Worm (Caenorhabditis elegans) whole organism, L4/young adult: ENCODE measurements around the gene lst-6.
A peak's percentile ranks its signal among the peaks of the same experiment; 100 is the strongest.
"Not testable (repeated sequence)": the region's sequence is repeated elsewhere in the genome, so short reads cannot be mapped to it uniquely, and the experiment has no call there.

Experiments
- W03F9.2 ChIP-seq: fragments of 150-350 bp; optimal IDR thresholded peaks from 2 replicates; lab custom pipeline; 2014; ENCODE audit warnings: missing biosample characterization, missing genetic modification characterization
- dao-5 ChIP-seq: sonication (generic microtip); optimal IDR thresholded peaks from 2 replicates; lab custom pipeline; 2016; ENCODE audit warnings: missing genotype, missing genetic modification characterization, moderate library complexity, missing compliant biosample characterization
- him-1 ChIP-seq: sonication (generic microtip); optimal IDR thresholded peaks from 2 replicates; lab custom pipeline; 2016; ENCODE audit warnings: missing genotype, missing genetic modification reagents, missing genetic modification characterization, missing compliant biosample characterization

lst-6 gene

DNA sequence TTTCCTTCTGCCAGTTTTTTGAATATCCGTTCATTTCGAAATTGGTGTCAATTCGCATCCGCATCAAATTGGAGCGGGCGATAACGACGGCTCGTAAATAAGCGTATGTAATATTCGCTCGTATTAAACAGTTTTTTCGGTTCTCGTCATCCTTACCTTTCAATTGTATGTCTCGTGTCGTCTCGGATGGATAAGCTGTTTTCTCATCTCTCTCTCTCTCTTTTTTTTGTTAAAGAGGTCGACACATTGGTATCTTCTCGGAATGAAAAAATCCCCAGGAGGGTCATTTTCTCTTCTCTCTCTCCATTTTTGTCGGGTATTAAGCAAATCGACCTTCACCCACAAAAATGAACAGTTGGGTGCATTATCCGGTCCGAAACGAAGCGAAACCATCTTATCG, 43.4 kb downstream of the lst-6 start:
- TF ChIP-seq him-1 (no peak), W03F9.2 (no peak), dao-5 (no peak)

DNA sequence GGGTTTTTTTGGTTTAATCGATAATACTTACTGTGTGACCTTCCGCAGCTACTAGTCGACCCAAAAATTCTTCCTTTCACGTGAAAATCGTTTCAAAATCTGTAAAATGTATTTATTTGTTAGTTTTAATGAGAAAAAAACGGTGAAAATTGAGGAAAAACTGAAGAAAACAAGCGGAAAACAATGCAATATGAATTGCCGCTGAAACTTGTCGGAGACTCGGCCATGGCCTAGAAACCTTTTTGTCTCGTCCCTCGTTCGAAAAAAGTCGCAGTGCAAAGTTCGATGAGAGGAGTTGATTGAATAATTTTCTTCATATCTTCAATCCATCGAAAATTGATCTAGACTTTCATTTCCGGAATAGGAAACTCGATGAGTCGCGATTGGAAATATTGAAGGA, 44.6 kb downstream of the lst-6 start, which contains the start of gene C15F1.8:
TSS of gene C15F1.8 (minus strand) at position 101 of the 400 bp plus-strand sequence.
- TF ChIP-seq dao-5, him-1, W03F9.2: not testable (repeated sequence)

DNA sequence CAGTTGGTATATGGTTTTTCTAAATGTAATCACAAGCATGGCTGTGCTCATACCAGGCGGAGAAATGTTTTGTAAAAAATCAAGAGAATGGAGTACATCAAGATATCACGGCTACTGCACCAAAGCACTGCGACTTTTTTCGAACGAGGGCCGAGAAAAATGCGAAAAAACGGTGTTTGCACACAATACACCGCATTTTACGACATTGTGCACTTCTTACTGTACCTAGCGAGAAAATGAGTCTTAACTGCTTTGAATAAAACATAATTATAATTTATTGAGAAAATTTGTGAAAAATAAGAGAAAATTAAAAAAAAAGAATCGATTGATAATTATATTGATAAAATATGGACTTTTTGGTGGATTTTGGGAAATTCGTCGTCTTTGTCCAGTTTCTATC, 46.6 kb downstream of the lst-6 start:
- TF ChIP-seq him-1 (no peak), W03F9.2 (no peak), dao-5 (no peak)

DNA sequence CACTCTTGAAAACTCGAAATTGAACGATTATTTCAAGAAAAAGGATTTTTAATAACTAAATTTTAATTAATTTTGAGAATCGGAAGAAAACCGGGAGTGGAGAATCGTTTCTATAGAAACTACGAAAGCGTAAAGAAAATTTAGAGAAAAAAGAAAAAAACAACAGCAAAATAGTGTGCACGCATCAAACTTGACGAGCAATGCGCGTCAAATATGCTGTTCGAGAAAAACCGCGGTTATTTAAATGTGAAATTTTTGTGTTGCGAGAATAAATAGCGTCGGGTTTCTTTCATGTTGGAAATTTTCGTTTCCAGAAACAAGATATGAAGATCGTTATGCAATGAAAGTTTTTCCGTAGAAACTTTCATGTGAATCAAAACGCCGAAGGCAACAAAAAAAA, 48.3 kb downstream of the lst-6 start:
- no peak for TF ChIP-seq him-1
- peak; percentile 24 for TF ChIP-seq W03F9.2

DNA sequence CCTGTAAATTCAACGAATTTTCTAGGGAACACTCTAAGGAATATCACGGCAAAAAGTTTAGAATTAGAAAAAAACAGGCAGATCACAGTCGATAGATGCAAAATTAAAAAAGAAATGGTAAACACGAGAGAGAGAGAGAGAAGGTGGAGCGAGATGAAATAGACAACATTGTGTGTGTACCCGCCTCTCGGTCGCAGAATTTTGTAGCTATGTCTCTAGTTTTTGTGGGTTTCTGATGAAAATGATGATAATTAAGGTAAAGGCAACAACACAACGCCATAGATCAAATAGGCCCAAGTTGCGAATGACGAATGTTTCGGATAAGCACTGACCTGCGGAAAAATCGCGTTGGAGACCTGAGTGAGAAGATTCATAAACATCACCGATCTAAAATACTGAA, 48.8 kb downstream of the lst-6 start, which contains the start of gene sod-1:
TSS of gene sod-1 (minus strand) at position 387 of the 400 bp plus-strand sequence.
- TF ChIP-seq W03F9.2 (no peak), dao-5 (no peak), him-1 (no peak)

DNA sequence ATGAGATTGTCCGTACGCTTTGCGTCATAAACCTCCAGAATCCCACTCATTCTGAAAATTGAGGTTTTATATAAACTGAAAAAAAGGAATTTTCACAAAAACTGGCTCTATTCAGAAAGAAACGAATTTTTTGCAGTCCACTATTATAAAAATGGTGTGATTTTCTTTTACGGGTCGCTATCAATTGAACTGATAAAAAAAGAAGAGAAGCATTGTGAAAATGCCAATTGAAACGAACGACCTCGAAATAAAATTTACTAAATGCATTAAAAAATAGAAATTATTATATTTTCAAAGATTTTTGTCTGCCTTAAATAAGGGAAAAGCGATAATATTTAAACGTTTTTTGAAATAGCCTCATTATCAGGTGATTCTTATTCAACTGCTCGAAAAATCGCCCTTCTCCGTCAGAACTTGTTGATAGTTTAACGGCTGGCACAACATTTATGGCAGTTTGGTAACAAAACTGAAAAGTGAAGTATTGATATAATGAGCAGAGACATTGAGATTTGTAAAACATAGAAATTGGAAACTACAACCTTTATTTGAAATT, 50.0 kb downstream of the lst-6 start, which contains the start of gene art-1:
TSS of gene art-1 (minus strand) at position 51 of the 553 bp plus-strand sequence.
- TF ChIP-seq him-1 (no peak), dao-5 (no peak), W03F9.2 (no peak)

DNA sequence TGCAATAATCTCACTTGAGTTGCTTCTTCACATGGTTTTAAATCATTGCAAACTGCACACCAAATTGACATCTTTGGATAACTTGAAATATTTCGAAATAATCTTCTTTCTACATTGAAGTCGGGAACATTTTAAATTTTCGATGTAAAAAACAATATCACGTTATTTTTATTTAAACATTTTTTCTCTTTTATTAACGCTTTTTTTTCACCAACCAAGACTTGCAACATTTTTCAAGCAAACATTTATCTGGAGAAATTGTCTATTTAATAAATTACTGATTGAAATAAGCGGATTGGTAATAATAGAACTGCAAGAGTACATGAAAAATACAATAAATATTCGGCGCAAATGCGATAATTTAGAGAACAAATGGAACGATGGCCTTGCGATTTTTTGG, 51.8 kb downstream of the lst-6 start, which contains the start of gene C15F1.5:
TSS of gene C15F1.5 (minus strand) at position 101 of the 400 bp plus-strand sequence.
- TF ChIP-seq W03F9.2 (no peak), him-1 (no peak), dao-5 (no peak)

DNA sequence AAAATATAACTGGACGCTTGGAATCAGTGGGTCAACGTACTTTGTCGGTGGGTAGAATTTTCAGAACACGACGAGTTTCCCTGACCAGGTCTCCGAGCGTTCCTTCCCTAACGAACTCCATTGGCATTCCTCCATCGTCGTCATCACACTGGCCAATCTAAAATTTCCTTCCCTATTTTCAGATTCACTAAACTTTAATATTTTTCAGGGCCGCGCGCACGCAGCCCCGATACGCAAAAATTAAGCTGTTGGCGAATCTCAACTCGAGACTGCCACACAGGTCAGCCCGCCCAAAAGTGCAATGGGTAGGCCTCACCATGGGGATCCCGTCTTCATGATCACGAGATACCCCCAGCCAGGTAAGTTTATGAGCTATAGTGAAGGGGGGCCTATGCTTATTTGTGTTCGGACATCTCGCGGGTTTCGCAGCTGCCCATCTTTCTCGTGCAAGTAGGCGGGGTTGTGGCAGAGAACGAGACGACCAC, 54.1 kb downstream of the lst-6 start:
- TF ChIP-seq dao-5 (no peak), W03F9.2 (no peak), him-1 (no peak)

DNA sequence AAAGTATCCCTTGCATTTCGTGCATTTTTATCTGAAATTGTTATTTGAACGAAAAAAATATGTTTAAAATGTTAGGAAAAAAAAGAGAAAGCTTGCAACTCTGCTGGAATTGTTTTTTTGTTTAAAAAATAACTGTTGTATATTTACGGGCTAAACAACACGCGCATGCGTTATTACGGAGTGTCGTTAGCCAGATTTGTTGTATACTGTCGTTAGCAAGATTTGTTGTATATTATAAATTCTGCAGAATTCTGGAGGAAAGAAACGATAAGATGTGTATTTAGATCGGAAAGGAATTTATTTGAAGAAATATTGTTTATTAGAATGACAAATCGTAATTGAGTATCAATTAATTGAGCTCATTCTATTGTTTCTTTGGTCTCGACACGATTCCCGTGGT, 54.7 kb downstream of the lst-6 start, which contains the start of gene eif-2Bgamma:
TSS of gene eif-2Bgamma (minus strand) at position 31 of the 400 bp plus-strand sequence.
- no peak for TF ChIP-seq W03F9.2
- no peak for TF ChIP-seq him-1
- no peak for TF ChIP-seq dao-5

DNA sequence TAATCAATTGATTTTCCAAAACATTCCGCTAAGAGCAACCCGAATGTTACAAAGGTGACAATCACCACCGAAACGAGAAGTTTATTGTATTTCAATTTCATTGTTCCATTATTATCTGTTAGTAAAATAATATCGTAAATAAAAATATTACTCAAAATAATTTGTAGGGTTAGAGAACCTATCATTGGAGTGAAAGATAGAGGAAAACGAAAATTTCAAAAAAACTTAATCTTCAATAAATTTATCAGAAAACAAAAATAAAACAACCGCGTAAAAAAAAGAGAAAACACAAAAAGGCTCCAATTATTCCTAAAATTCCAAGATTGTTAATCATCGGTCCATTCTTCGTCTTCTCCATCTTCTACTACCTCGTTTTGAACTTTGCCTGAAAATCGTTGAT, 56.7 kb downstream of the lst-6 start, which contains the start of gene tra-2:
TSS of gene tra-2 (minus strand) at position 101 of the 400 bp plus-strand sequence.
- no peak for TF ChIP-seq dao-5
- TF ChIP-seq him-1, result no peak
- no peak for TF ChIP-seq W03F9.2
